Fruit fly (Drosophila melanogaster) whole organism, prepupa: ENCODE data around the gene CG14205.

Experiments used
- Blimp-1 ChIP-seq: fragments of 200-800 bp; sonication (Bioruptor generic); optimal IDR thresholded peaks from 3 replicates; lab custom pipeline; 2017; ENCODE audit warnings: missing biosample characterization, missing genetic modification characterization, mild to moderate bottlenecking, moderate library complexity, missing genetic modification reagents
- CG10631 ChIP-seq: fragments of 200-800 bp; sonication (Bioruptor generic); optimal IDR thresholded peaks from 2 replicates; lab custom pipeline; 2016; ENCODE audit warnings: missing biosample characterization, missing genetic modification characterization
- CG11294 ChIP-seq: fragments of 200-800 bp; sonication (Bioruptor generic); IDR thresholded peaks from 2 replicates; pipeline ENCODE4 v1.3.6; 2022; ENCODE audit warnings: missing biosample characterization, missing genetic modification characterization
- CG11762 ChIP-seq: fragments of 200-800 bp; sonication (Bioruptor generic); optimal IDR thresholded peaks from 3 replicates; lab custom pipeline; 2016; ENCODE audit warnings: missing biosample characterization, missing genetic modification characterization; ENCODE audit not compliant: insufficient read depth
- CG11902 ChIP-seq: fragments of 200-800 bp; sonication (Bioruptor generic); optimal IDR thresholded peaks from 3 replicates; lab custom pipeline; 2016; ENCODE audit warnings: missing biosample characterization, missing genetic modification characterization
- CG15336 ChIP-seq: fragments of 200-800 bp; sonication (Bioruptor generic); IDR thresholded peaks from 2 replicates; pipeline ENCODE4 v1.3.6; 2022; ENCODE audit warnings: missing biosample characterization, missing genetic modification characterization
- CG16779 ChIP-seq: fragments of 200-800 bp; sonication (Bioruptor generic); optimal IDR thresholded peaks from 3 replicates; lab custom pipeline; 2017; ENCODE audit warnings: missing biosample characterization, mild to moderate bottlenecking, missing genetic modification characterization
- CG31627 ChIP-seq: fragments of 200-800 bp; sonication (Bioruptor generic); optimal IDR thresholded peaks from 3 replicates; lab custom pipeline; 2016; ENCODE audit warnings: missing biosample characterization, missing genetic modification characterization
- CG32006 ChIP-seq: fragments of 200-800 bp; sonication (Bioruptor generic); optimal IDR thresholded peaks from 3 replicates; lab custom pipeline; 2017; ENCODE audit warnings: missing biosample characterization, mild to moderate bottlenecking, missing genetic modification characterization
- CG34406 ChIP-seq: fragments of 200-800 bp; sonication (Bioruptor generic); optimal IDR thresholded peaks from 3 replicates; lab custom pipeline; 2016; ENCODE audit warnings: missing biosample characterization, missing genetic modification characterization
- CG4318 ChIP-seq: fragments of 200-800 bp; sonication (Bioruptor generic); optimal IDR thresholded peaks from 3 replicates; lab custom pipeline; 2017; ENCODE audit warnings: missing biosample characterization, mild to moderate bottlenecking, missing genetic modification characterization
- CG6163 ChIP-seq: fragments of 200-800 bp; sonication (Bioruptor generic); IDR thresholded peaks from 3 replicates; pipeline ENCODE4 v1.3.6; 2022; ENCODE audit warnings: missing biosample characterization, missing genetic modification characterization
- CG6276 ChIP-seq: fragments of 200-800 bp; sonication (Bioruptor generic); optimal IDR thresholded peaks from 2 replicates; lab custom pipeline; 2017; ENCODE audit warnings: missing biosample characterization, mild to moderate bottlenecking, missing genetic modification characterization
- CG6792 ChIP-seq: fragments of 200-800 bp; sonication (Bioruptor generic); optimal IDR thresholded peaks from 3 replicates; lab custom pipeline; 2016; ENCODE audit warnings: missing biosample characterization, missing genetic modification characterization
- CG6808 ChIP-seq: fragments of 200-800 bp; sonication (Bioruptor generic); optimal IDR thresholded peaks from 3 replicates; lab custom pipeline; 2017; ENCODE audit warnings: missing biosample characterization, missing genetic modification characterization, mild to moderate bottlenecking, moderate library complexity, missing genetic modification reagents
- CG6854 ChIP-seq: fragments of 200-800 bp; sonication (Bioruptor generic); optimal IDR thresholded peaks from 2 replicates; lab custom pipeline; 2017; ENCODE audit warnings: missing biosample characterization, mild to moderate bottlenecking, missing genetic modification characterization
- CG7368 ChIP-seq: fragments of 200-800 bp; sonication (Bioruptor generic); optimal IDR thresholded peaks from 3 replicates; lab custom pipeline; 2016; ENCODE audit warnings: missing biosample characterization, missing genetic modification characterization
- CG8119 ChIP-seq: fragments of 200-800 bp; sonication (Bioruptor generic); IDR thresholded peaks from 3 replicates; pipeline ENCODE4 v1.3.6; 2022; ENCODE audit warnings: missing biosample characterization, missing genetic modification characterization
- CG8632 ChIP-seq: fragments of 200-800 bp; sonication (Bioruptor generic); optimal IDR thresholded peaks from 3 replicates; lab custom pipeline; 2016; ENCODE audit warnings: missing biosample characterization, missing genetic modification characterization
- CG9139 ChIP-seq: fragments of 200-800 bp; sonication (Bioruptor generic); optimal IDR thresholded peaks from 3 replicates; lab custom pipeline; 2017; ENCODE audit warnings: missing biosample characterization, mild to moderate bottlenecking, missing genetic modification characterization
- Eip75B ChIP-seq: fragments of 200-800 bp; sonication (Bioruptor generic); optimal IDR thresholded peaks from 3 replicates; lab custom pipeline; 2016; ENCODE audit warnings: missing biosample characterization, missing genetic modification characterization
- Eip78C ChIP-seq: fragments of 200-800 bp; sonication (Bioruptor generic); peaks from one replicate; lab custom pipeline; 2016; ENCODE audit warnings: missing biosample characterization, missing genetic modification characterization
- Eip93F ChIP-seq: fragments of 200-800 bp; sonication (Bioruptor generic); optimal IDR thresholded peaks from 2 replicates; lab custom pipeline; 2016; ENCODE audit warnings: missing biosample characterization, mild to moderate bottlenecking, missing genetic modification characterization
- Ets21C ChIP-seq: fragments of 200-800 bp; sonication (Bioruptor generic); optimal IDR thresholded peaks from 3 replicates; lab custom pipeline; 2016; ENCODE audit warnings: missing biosample characterization, missing genetic modification characterization
- Ets96B ChIP-seq: fragments of 200-800 bp; optimal IDR thresholded peaks from 2 replicates; lab custom pipeline; 2019; ENCODE audit warnings: missing biosample characterization, mild to moderate bottlenecking, missing genetic modification characterization, moderate library complexity
- Gug ChIP-seq: fragments of 200-800 bp; sonication (Bioruptor generic); IDR thresholded peaks from 2 replicates; pipeline ENCODE4 v1.3.6; 2022; ENCODE audit warnings: missing biosample characterization, missing genetic modification characterization
- Hr38 ChIP-seq: sonication (Bioruptor generic); optimal IDR thresholded peaks from 2 replicates; lab custom pipeline; 2016; ENCODE audit warnings: missing biosample characterization, missing genetic modification characterization
- Hr39 ChIP-seq: fragments of 200-800 bp; sonication (Bioruptor generic); optimal IDR thresholded peaks from 2 replicates; lab custom pipeline; 2016; ENCODE audit warnings: missing biosample characterization, missing genetic modification characterization
- Lpt ChIP-seq: fragments of 200-800 bp; sonication (Bioruptor generic); optimal IDR thresholded peaks from 3 replicates; lab custom pipeline; 2016; ENCODE audit warnings: missing biosample characterization, missing genetic modification characterization
- Met ChIP-seq: fragments of 200-800 bp; sonication (Bioruptor generic); optimal IDR thresholded peaks from 3 replicates; lab custom pipeline; 2016; ENCODE audit warnings: missing biosample characterization, missing genetic modification characterization
- OdsH ChIP-seq: fragments of 200-800 bp; sonication (Bioruptor generic); optimal IDR thresholded peaks from 3 replicates; lab custom pipeline; 2016; ENCODE audit warnings: missing biosample characterization, missing genetic modification characterization
- Sox14 ChIP-seq: fragments of 200-800 bp; sonication (Bioruptor generic); optimal IDR thresholded peaks from 3 replicates; lab custom pipeline; 2016; ENCODE audit warnings: missing biosample characterization, missing genetic modification characterization
- cyc ChIP-seq: fragments of 200-800 bp; sonication (Bioruptor generic); optimal IDR thresholded peaks from 3 replicates; lab custom pipeline; 2016; ENCODE audit warnings: missing biosample characterization, missing genetic modification characterization
- dac ChIP-seq: fragments of 200-800 bp; sonication (Bioruptor generic); optimal IDR thresholded peaks from 2 replicates; lab custom pipeline; 2017; ENCODE audit warnings: missing biosample characterization, mild to moderate bottlenecking, missing genetic modification characterization
- dsx ChIP-seq: fragments of 200-800 bp; optimal IDR thresholded peaks from 3 replicates; lab custom pipeline; 2019; ENCODE audit warnings: missing biosample characterization, mild to moderate bottlenecking, missing genetic modification characterization, moderate library complexity; ENCODE audit not compliant: poor library complexity, severe bottlenecking
- eg ChIP-seq: fragments of 200-800 bp; sonication (Bioruptor generic); IDR thresholded peaks from 3 replicates; pipeline ENCODE4 v1.3.6; 2022; ENCODE audit warnings: missing biosample characterization, missing genetic modification characterization
- fd85E ChIP-seq: fragments of 200-800 bp; sonication (Bioruptor generic); optimal IDR thresholded peaks from 3 replicates; lab custom pipeline; 2016; ENCODE audit warnings: missing biosample characterization, missing genetic modification characterization
- fkh ChIP-seq: fragments of 200-800 bp; sonication (Bioruptor generic); optimal IDR thresholded peaks from 3 replicates; lab custom pipeline; 2017; ENCODE audit warnings: missing biosample characterization, mild to moderate bottlenecking, missing genetic modification characterization, moderate library complexity
- lz ChIP-seq: fragments of 200-800 bp; sonication (Bioruptor generic); optimal IDR thresholded peaks from 3 replicates; lab custom pipeline; 2016; ENCODE audit warnings: missing biosample characterization, missing genetic modification characterization
- net ChIP-seq: fragments of 200-800 bp; sonication (Bioruptor generic); optimal IDR thresholded peaks from 3 replicates; lab custom pipeline; 2016; ENCODE audit warnings: missing biosample characterization, missing genetic modification characterization
- spab ChIP-seq: fragments of 200-800 bp; sonication (Bioruptor generic); optimal IDR thresholded peaks from 2 replicates; lab custom pipeline; 2017; ENCODE audit warnings: missing biosample characterization, mild to moderate bottlenecking, missing genetic modification characterization, missing genetic modification reagents
- ss ChIP-seq, 2 experiments: fragments of 200-800 bp; sonication (Bioruptor generic); optimal IDR thresholded peaks; 2 replicates in 1 of 2; 3 replicates in 1 of 2; lab custom pipeline; 2017 to 2018; ENCODE audit warnings: mild to moderate bottlenecking in 2 of 2, missing biosample characterization in 2 of 2, missing genetic modification characterization in 2 of 2, moderate library complexity in 1 of 2
- vri ChIP-seq: fragments of 200-800 bp; sonication (Bioruptor generic); optimal IDR thresholded peaks from 3 replicates; lab custom pipeline; 2016; ENCODE audit warnings: missing biosample characterization, mild to moderate bottlenecking, missing genetic modification characterization

The CG14205 gene

DNA sequence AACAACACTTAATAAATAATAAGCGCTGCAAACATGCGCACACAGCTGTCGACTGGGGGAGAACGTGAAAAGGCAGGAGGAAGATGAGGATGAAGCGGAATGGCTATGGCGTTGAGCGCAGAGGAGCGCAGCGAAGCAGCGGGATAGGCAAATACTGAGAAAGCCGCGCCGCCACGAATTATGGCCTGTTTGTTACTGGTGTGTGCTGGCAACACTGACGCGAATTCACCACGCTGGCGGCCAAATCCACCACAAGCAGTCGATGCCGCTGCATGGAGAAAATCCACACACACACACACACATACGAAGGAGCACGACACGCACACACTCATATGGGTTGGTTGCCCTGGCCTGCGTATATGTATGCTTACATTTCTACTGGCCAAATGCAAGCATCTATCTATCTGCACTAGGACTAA is 44.6 kb downstream of the CG14205 start (continued):
- TF ChIP-seq CG11902 (GFP tag; lab: Kevin White, UChicago) (no peak), fkh (GFP tag; lab: Kevin White, UChicago) (peak; percentile 30), fd85E (GFP tag; lab: Kevin White, UChicago) (no peak), net (GFP tag; lab: Kevin White, UChicago) (peak; percentile 43), CG16779 (tag; lab: Kevin White, UChicago) (no peak), Lpt (GFP tag; lab: Kevin White, UChicago) (no peak), lz (peak; percentile 16), CG4318 (GFP tag; lab: Kevin White, UChicago) (no peak), CG31627 (GFP tag; lab: Kevin White, UChicago) (no peak), Eip78C (peak; percentile 57), CG11762 (GFP tag; lab: Kevin White, UChicago) (no peak), vri (GFP tag; lab: Kevin White, UChicago) (peak; percentile 35), CG6792 (no peak), CG6276 (GFP tag; lab: Kevin White, UChicago) (no peak), CG11294 (GFP tag; lab: Robert Waterston, UW) (no peak), CG10631 (no peak), CG15336 (GFP tag; lab: Robert Waterston, UW) (0 out of 2 replicates have a peak, but pooled peaks have one; percentile 12), dac (no peak), Met (GFP tag; lab: Kevin White, UChicago) (no peak), Ets21C (GFP tag; lab: Kevin White, UChicago) (no peak), CG8632 (GFP tag; lab: Kevin White, UChicago) (no peak), Gug (GFP tag; lab: Robert Waterston, UW) (no peak), CG34406 (GFP tag; lab: Kevin White, UChicago) (no peak), eg (GFP tag; lab: Robert Waterston, UW) (peak; percentile 45; the same call in 1 of the 3 replicates), Hr38 (no peak), OdsH (GFP tag; lab: Kevin White, UChicago) (no peak), Sox14 (GFP tag; lab: Kevin White, UChicago) (peak; percentile 12), Eip93F (GFP tag; lab: Kevin White, UChicago) (no peak), Ets96B (tag; lab: Kevin White, UChicago) (no peak), CG6808 (GFP tag; lab: Kevin White, UChicago) (no peak), CG7368 (GFP tag; lab: Kevin White, UChicago) (no peak), spab (GFP tag; lab: Kevin White, UChicago) (no peak), Blimp-1 (no peak), dsx (GFP tag; lab: Kevin White, UChicago) (no peak), CG32006 (GFP tag; lab: Kevin White, UChicago) (no peak)

DNA sequence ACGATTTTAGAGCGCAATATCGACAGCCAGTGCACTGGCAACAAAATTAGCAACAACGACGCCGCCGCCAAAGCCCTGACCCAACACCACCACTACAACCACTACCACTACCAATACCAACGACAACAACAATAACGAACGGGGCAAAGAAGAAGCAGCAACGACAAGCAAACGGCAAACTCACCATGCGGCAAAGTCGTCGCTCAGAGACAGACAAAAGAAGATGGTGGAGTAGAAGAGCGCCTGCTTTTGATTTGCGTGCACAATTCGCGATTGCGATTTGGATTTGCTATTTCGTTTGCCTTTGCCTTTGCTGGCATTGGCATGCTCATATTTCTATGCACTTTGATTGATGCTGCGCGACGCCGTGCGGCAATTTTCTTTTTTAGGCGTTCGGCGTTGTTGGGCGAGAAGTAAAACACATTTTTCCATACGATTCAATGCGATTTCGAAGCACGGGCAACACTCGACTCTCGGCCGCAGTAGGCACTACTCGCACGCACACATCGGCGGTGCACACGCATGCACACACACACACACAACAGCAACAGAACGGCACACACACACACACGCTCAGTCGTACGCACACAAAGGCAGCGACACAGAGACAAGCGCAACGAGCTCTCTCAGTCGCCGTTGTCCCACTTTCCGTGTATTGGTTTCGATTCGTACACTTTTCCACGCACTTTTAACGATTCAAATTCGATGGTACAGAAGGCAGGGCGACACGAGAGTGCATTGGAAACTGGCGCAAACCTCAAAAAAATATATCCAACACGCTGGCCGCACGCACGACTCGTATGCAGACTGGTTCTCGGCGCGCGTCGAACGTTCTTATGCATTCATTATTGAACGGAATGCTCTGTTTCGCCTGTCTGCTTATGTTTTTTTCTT is 45.3 kb downstream of the CG14205 start:
- TF ChIP-seq Hr39 (GFP tag; lab: Kevin White, UChicago) = no peak
- peak in 1 of 2 experiments; percentile 1 for TF ChIP-seq ss (GFP tag; optimal IDR thresholded peaks at IDR 0.05; lab: Kevin White, UChicago)
- peak; percentile 16; the same call in 1 of the 3 replicates for TF ChIP-seq CG6163
- TF ChIP-seq net (GFP tag; lab: Kevin White, UChicago) = peak; percentile 14
- peak; percentile 59 for TF ChIP-seq Eip78C
- TF ChIP-seq CG8119 (GFP tag; lab: Robert Waterston, UW) = 0 out of 3 replicates have a peak, but pooled peaks have one; percentile 18
- no peak for TF ChIP-seq CG9139
- TF ChIP-seq CG11294 (GFP tag; lab: Robert Waterston, UW) = no peak
- TF ChIP-seq eg (GFP tag; lab: Robert Waterston, UW) = 0 out of 3 replicates have a peak, but pooled peaks have one; percentile 6
- no peak for TF ChIP-seq CG6854 (GFP tag; lab: Kevin White, UChicago)
- no peak for TF ChIP-seq cyc (GFP tag; lab: Kevin White, UChicago)
- peak; percentile 19 for TF ChIP-seq Eip75B (GFP tag; lab: Kevin White, UChicago)
- TF ChIP-seq CG6808 (GFP tag; lab: Kevin White, UChicago) = peak; percentile 15
- TF ChIP-seq CG16779 (tag; lab: Kevin White, UChicago) = peak; percentile 30
- no peak for TF ChIP-seq lz
- no peak for TF ChIP-seq Ets96B (tag; lab: Kevin White, UChicago)
- TF ChIP-seq spab (GFP tag; lab: Kevin White, UChicago) = no peak
